Worm (Caenorhabditis elegans): ENCODE measurements around the gene K01D12.15.
"Not testable (repeated sequence)": the region's sequence is repeated elsewhere in the genome, so short reads cannot be mapped to it uniquely, and the experiment has no call there.

K01D12.15 gene

DNA sequence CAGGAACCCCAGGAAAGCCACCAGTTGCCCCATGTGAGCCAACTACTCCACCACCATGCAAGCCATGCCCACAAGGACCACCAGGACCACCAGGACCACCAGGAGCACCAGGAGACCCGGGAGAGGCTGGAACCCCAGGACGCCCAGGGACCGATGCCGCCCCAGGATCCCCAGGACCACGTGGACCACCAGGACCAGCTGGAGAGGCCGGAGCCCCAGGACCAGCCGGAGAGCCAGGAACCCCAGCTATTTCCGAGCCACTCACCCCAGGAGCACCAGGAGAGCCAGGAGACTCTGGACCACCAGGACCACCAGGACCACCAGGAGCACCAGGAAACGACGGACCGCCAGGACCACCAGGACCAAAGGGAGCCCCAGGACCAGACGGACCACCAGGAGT is 32.7 kb upstream of the K01D12.15 start:
- no peak for TF ChIP-seq cog-1 (tag; optimal IDR thresholded peaks at IDR 0.05)
- no peak for TF ChIP-seq tab-1 (GFP tag; IDR thresholded peaks at IDR 0.05)
- no peak for TF ChIP-seq klf-2 (GFP tag; conservative IDR thresholded peaks at IDR 0.05)
- no peak for TF ChIP-seq ztf-23 (GFP tag; IDR thresholded peaks at IDR 0.05)
- no peak for TF ChIP-seq ref-1 (GFP tag; conservative IDR thresholded peaks at IDR 0.05)
- no peak for TF ChIP-seq med-1 (GFP tag; optimal IDR thresholded peaks at IDR 0.05; ENCODE audit: insufficient read depth)
- no peak; the same call in 1 of the 2 replicates for TF ChIP-seq flt-1 (GFP tag; IDR thresholded peaks at IDR 0.05)
- TF ChIP-seq ztf-29 (GFP tag; IDR thresholded peaks at IDR 0.05) = peak; percentile 12; the same call in 1 of the 2 replicates
- TF ChIP-seq T22C8.4 (GFP tag; IDR thresholded peaks at IDR 0.05) = peak; percentile 43; the same call in 1 of the 2 replicates

DNA sequence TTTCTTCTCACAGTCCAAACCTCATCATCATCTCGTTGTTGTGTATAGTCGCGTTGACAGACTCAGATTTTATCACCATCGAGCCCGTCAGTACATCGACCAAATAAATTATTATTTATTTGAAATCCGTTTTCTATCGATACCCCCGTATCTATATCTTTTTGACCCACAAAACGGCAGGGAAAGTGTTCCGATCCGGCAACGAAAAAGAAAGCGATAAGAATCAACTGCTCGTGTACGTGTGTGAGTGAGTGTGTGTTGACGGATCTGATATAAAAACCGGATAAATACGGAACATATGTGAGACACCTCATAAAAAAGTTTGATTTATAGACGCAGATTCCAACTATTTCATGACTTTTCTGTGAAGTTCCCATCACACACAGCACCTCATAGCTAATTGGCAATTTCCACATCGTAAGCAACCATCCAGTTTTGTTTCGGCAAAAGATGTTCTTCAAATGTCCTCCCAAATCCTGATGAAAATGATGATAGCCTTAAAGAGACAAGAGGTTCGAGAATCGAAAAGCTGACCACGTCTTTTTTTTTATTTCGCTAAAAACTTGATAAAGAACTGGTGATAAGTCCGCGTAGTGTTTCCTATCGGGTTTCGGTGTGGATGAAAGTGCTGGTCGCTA is 31.9 kb upstream of the K01D12.15 start:
- TF ChIP-seq flt-1 (GFP tag; IDR thresholded peaks at IDR 0.05) = peak; percentile 54; the same call in 1 of the 2 replicates
- TF ChIP-seq tab-1 (GFP tag; IDR thresholded peaks at IDR 0.05) = no peak

DNA sequence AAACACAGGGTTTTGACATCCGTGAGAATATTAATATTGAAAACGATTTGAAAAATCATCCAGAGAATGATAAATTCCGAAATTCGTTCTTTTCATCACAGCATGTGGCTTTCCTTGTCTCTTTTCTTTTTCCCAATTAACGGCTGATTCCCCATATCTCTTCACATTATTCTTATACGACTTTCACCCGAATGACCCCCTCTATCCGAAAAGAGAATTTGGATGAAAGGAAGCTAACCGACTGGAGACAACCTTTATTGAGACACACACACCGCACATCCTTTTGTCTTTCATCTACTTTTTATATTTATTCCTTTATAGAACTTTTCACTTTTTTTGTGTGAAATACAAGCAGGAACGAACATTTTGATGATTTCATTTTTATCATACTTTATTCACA is 28.6 kb upstream of the K01D12.15 start:
- TF ChIP-seq flt-1 (GFP tag; IDR thresholded peaks at IDR 0.05) (no peak), T22C8.4 (GFP tag; IDR thresholded peaks at IDR 0.05) (no peak), klf-2 (GFP tag; conservative IDR thresholded peaks at IDR 0.05) (no peak), med-1 (GFP tag; optimal IDR thresholded peaks at IDR 0.05; ENCODE audit: insufficient read depth) (no peak), ref-1 (GFP tag; conservative IDR thresholded peaks at IDR 0.05) (no peak), ztf-29 (GFP tag; IDR thresholded peaks at IDR 0.05) (no peak), cog-1 (tag; optimal IDR thresholded peaks at IDR 0.05) (no peak), ztf-23 (GFP tag; IDR thresholded peaks at IDR 0.05) (no peak), tab-1 (GFP tag; IDR thresholded peaks at IDR 0.05) (no peak)

DNA sequence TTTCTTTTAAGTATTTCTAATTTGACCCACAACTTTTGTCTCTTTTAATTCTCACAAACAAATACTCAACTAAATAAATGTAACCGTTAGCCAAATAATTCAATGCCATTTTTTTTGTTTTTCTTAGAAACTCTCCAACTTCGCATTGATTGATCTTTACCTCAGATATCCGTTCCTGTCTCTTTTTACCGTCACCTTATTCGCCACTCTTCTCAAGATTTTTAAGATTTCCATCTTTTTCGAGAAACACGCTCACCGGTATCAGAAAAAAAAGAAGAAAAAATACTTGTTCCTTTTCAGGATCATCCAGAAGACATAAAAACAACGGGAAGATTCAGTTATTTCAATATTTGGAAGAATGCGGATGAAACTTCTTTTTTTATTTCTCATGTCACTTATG is 27.9 kb upstream of the K01D12.15 start, which contains the start of gene F23H12.5:
TSS of gene F23H12.5 (plus strand) at position 301 of the 400 bp plus-strand sequence.
- TF ChIP-seq cog-1 (tag; optimal IDR thresholded peaks at IDR 0.05) (no peak), T22C8.4 (GFP tag; IDR thresholded peaks at IDR 0.05) (no peak)

- TF ChIP-seq med-1 (GFP tag; optimal IDR thresholded peaks at IDR 0.05; ENCODE audit: insufficient read depth) (no peak), ztf-23 (GFP tag; IDR thresholded peaks at IDR 0.05) (no peak)
Measured at ce11 chrV:12361644-12362043, 24.6 kb upstream of the K01D12.15 start, which contains the start of gene fipr-1. Gene fipr-1 (minus strand): TSS chrV:12361744.

DNA sequence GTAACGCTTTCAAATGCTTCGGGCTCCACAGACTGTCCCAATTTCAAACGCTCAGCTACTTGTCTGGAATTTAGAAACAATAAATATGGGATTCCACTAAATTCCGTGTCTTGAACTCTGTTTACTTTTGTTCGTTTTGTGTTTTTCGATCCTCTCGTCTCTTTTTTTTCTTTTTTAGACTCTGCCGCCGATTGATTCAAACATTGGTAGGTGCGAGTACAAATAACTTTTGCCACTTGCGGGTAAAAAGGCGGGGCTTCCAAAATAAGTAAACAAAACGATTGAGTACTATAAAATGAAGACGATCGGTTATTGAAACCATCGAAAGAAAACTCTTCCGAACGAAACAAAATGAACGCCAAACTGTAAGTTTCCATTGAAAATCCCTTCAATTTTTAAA is 21.1 kb upstream of the K01D12.15 start, which contains the start of gene fipr-2:
TSS of gene fipr-2 (plus strand) at position 245 of the 400 bp plus-strand sequence.
- TF ChIP-seq T22C8.4 (GFP tag; IDR thresholded peaks at IDR 0.05) = no peak
- no peak for TF ChIP-seq flt-1 (GFP tag; IDR thresholded peaks at IDR 0.05)
- no peak for TF ChIP-seq cog-1 (tag; optimal IDR thresholded peaks at IDR 0.05)
- no peak for TF ChIP-seq med-1 (GFP tag; optimal IDR thresholded peaks at IDR 0.05; ENCODE audit: insufficient read depth)
- no peak for TF ChIP-seq tab-1 (GFP tag; IDR thresholded peaks at IDR 0.05)
- no peak for TF ChIP-seq ztf-23 (GFP tag; IDR thresholded peaks at IDR 0.05)
- no peak for TF ChIP-seq ztf-29 (GFP tag; IDR thresholded peaks at IDR 0.05)
- no peak for TF ChIP-seq klf-2 (GFP tag; conservative IDR thresholded peaks at IDR 0.05)
- TF ChIP-seq ref-1 (GFP tag; conservative IDR thresholded peaks at IDR 0.05) = no peak

DNA sequence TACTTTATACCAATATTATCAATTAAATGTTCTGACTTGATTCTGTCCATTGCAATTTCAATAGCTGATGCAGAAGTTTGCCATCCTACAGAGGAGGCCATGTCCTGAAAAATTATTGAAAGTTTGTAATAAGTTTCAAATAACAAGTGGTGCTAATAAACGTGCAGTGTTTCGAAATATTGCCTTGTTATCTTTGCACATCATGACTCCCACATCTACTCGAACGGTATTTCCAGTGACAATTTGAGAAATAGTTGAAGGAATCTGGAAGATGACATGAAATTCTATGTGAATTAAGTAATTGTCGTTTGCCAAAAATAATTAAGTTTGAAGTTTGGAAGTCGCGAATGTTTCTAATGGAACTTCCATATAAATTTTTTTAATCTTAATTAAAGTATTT is 16.8 kb upstream of the K01D12.15 start, which contains the start of gene gcy-13:
TSS of gene gcy-13 (minus strand) at position 101 of the 400 bp plus-strand sequence.
- no peak for TF ChIP-seq flt-1 (GFP tag; IDR thresholded peaks at IDR 0.05)
- no peak for TF ChIP-seq ztf-23 (GFP tag; IDR thresholded peaks at IDR 0.05)
- TF ChIP-seq T22C8.4 (GFP tag; IDR thresholded peaks at IDR 0.05) = no peak
- TF ChIP-seq ztf-29 (GFP tag; IDR thresholded peaks at IDR 0.05) = no peak
- TF ChIP-seq cog-1 (tag; optimal IDR thresholded peaks at IDR 0.05) = no peak
- TF ChIP-seq ref-1 (GFP tag; conservative IDR thresholded peaks at IDR 0.05) = no peak
- no peak for TF ChIP-seq med-1 (GFP tag; optimal IDR thresholded peaks at IDR 0.05; ENCODE audit: insufficient read depth)
- TF ChIP-seq tab-1 (GFP tag; IDR thresholded peaks at IDR 0.05) = no peak
- no peak for TF ChIP-seq klf-2 (GFP tag; conservative IDR thresholded peaks at IDR 0.05)

DNA sequence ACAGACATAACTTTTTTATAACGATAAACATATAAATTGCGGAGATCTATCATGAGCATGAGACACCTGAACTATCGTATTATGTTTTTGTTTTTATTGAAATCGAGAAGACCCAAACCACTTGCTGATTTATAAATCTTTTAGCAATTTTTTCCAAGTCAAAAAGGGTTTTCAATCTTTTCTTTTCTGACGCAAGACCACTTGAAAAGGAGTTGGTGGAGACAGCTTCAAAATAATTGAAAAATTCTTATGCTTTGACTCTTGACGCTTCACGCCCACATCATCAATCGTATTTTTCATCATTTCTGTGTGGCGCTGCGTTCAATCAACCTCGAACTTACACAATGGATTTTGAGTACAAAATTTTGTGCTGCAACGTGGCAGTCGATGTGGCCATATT is 14.9 kb upstream of the K01D12.15 start, which contains the start of gene F23H12.7:
TSS of gene F23H12.7 (plus strand) at position 301 of the 400 bp plus-strand sequence.
- no peak for TF ChIP-seq ref-1 (GFP tag; conservative IDR thresholded peaks at IDR 0.05)
- TF ChIP-seq klf-2 (GFP tag; conservative IDR thresholded peaks at IDR 0.05) = no peak
- TF ChIP-seq T22C8.4 (GFP tag; IDR thresholded peaks at IDR 0.05) = no peak
- no peak for TF ChIP-seq ztf-29 (GFP tag; IDR thresholded peaks at IDR 0.05)

DNA sequence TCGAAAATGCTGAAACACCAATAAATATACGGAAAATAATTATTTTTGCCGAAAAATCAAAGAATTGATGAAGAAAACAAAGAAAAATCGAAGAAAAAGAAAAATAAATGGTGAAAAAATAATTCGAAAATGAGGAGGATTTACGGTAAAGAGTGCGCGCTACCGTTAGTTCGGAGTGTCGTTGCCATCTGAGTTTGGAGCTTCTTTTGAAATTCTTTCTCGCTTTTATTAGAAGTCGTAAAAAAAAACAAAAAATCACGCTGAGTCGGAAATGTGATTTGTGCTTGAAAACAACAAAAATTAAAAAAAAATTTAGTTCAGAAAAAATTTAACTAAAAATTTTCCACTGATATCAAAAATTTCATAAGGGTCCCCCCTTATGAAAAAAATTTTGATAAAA is 12.0 kb upstream of the K01D12.15 start, which contains the start of gene F23H12.10:
TSS of gene F23H12.10 (minus strand) at position 12 of the 400 bp plus-strand sequence.
- TF ChIP-seq klf-2 (GFP tag; conservative IDR thresholded peaks at IDR 0.05); T22C8.4 (GFP tag; IDR thresholded peaks at IDR 0.05); ref-1 (GFP tag; conservative IDR thresholded peaks at IDR 0.05): not testable (repeated sequence)

- no peak for TF ChIP-seq flt-1 (GFP tag; IDR thresholded peaks at IDR 0.05)
- TF ChIP-seq klf-2 (GFP tag; conservative IDR thresholded peaks at IDR 0.05) = no peak
- no peak for TF ChIP-seq T22C8.4 (GFP tag; IDR thresholded peaks at IDR 0.05)
- no peak for TF ChIP-seq tab-1 (GFP tag; IDR thresholded peaks at IDR 0.05)
- TF ChIP-seq cog-1 (tag; optimal IDR thresholded peaks at IDR 0.05) = no peak
- TF ChIP-seq ztf-29 (GFP tag; IDR thresholded peaks at IDR 0.05) = no peak
- no peak for TF ChIP-seq ztf-23 (GFP tag; IDR thresholded peaks at IDR 0.05)
- no peak for TF ChIP-seq ref-1 (GFP tag; conservative IDR thresholded peaks at IDR 0.05)
- no peak for TF ChIP-seq med-1 (GFP tag; optimal IDR thresholded peaks at IDR 0.05; ENCODE audit: insufficient read depth)
Measured at ce11 chrV:12377256-12377655, 9.0 kb upstream of the K01D12.15 start, which contains the start of gene K01D12.1. Gene K01D12.1 (plus strand): TSS chrV:12377556.

Data from whole organism, midembryonic.